Worm (Caenorhabditis elegans): ENCODE data around the gene R09D1.13.

DNA sequence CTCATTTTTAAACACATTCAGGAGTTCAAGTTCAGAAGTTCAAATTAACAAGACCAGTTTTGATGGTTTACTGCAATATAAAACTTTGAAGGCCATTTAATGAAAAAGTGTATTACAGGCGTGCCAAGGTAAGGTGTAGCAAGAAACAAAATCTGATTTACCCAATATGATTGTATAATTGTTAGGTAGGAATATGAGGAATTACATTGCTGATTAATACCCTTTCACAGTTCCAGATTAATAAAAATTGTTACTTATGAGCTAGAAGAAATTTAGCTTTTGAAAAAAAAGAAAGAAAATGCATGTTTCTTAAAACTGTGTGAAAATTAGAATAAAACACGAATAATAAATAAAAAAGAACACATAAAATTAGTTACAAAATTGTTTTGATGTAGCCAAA is 11.7 kb downstream of the R09D1.13 start, which contains the start of gene kin-15:
- TF ChIP-seq skn-1 (tag; optimal IDR thresholded peaks at IDR 0.05) (no peak), ztf-4 (tag; optimal IDR thresholded peaks at IDR 0.05) (no peak), aly-2 (tag; optimal IDR thresholded peaks at IDR 0.05) (no peak), nhr-11 (tag; optimal IDR thresholded peaks at IDR 0.05) (no peak), mab-5 (tag; optimal IDR thresholded peaks at IDR 0.05) (no peak), lin-13 (GFP tag; optimal IDR thresholded peaks at IDR 0.05) (no peak), peb-1 (tag; optimal IDR thresholded peaks at IDR 0.05) (no peak), ceh-82 (tag; optimal IDR thresholded peaks at IDR 0.05) (no peak)

Measured in whole organism, L2 larva.